Worm (Caenorhabditis elegans): ENCODE measurements around the gene F25D1.3.

Gene F25D1.3

DNA sequence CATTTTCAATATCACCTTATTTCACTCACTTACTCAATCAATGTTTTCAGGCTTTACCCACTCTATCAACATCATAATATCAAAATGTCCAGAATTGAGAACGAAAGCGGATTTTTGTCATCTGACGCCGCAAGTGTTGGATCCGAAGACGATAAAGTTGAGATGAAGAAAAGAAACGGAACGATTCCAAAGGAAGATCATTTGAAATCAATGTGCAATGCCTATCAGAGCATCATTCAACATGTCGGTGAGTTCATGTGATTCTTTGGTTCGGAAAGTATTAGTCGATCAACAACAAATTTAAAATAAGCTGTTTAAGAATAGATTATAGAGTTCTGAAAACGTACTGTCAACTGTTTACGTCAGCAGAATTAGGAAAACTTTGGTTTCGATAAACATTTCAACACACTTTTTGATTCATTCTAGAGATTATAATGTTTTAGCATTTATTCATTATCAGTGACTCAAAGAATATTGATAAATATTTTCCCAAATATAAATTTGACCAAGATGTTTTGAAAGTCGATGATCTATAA is 36.4 kb downstream of the F25D1.3 start, which contains the start of gene cat-4:
Gene cat-4, plus strand, starts transcription at position 51 of the 536 bp plus-strand sequence.
- TF ChIP-seq daf-16 (GFP tag; optimal IDR thresholded peaks at IDR 0.05) (no peak), daf-16 (tag; optimal IDR thresholded peaks at IDR 0.05) (peak; percentile 80), dmd-6 (GFP tag; IDR thresholded peaks at IDR 0.05) (peak; percentile 57), unc-62 (GFP tag; optimal IDR thresholded peaks at IDR 0.05 in 1 of 2) (peak in 1 of 2 experiments; percentile 33), unc-62 (tag; optimal IDR thresholded peaks at IDR 0.05) (no peak), ceh-32 (tag; optimal IDR thresholded peaks at IDR 0.05; ENCODE audit: poor library complexity) (no peak), nhr-77 (tag; optimal IDR thresholded peaks at IDR 0.05) (peak; percentile 8), nhr-10 (tag; optimal IDR thresholded peaks at IDR 0.05) (peak; percentile 3), hlh-11 (tag; optimal IDR thresholded peaks at IDR 0.05) (peak; percentile 13), nhr-41 (GFP tag; IDR thresholded peaks at IDR 0.05) (no peak), dve-1 (tag; optimal IDR thresholded peaks at IDR 0.05; ENCODE audit: insufficient read depth) (peak; percentile 8), fkh-10 (GFP tag; optimal IDR thresholded peaks at IDR 0.05) (no peak), F10B5.3 (tag; optimal IDR thresholded peaks at IDR 0.05) (no peak)

- no peak for TF ChIP-seq mep-1 (tag; optimal IDR thresholded peaks at IDR 0.05)
- TF ChIP-seq fkh-10 (GFP tag; optimal IDR thresholded peaks at IDR 0.05): no peak
- TF ChIP-seq unc-62 (GFP tag; optimal IDR thresholded peaks at IDR 0.05 in 1 of 2): peak in 1 of 2 experiments; percentile 92
- no peak for TF ChIP-seq unc-62 (tag; optimal IDR thresholded peaks at IDR 0.05)
Measured at ce11 chrV:10568496-10568895, 40.0 kb downstream of the F25D1.3 start.

ce11 chrV:10571523-10571922 is 43.0 kb downstream of the F25D1.3 start:
- TF ChIP-seq hlh-30 (tag; optimal IDR thresholded peaks at IDR 0.05; ENCODE audit: insufficient read depth) (no peak), ceh-32 (tag; optimal IDR thresholded peaks at IDR 0.05; ENCODE audit: poor library complexity) (no peak), ceh-44 (GFP tag; IDR thresholded peaks at IDR 0.05) (no peak), Y105C5A.15 (GFP tag; IDR thresholded peaks at IDR 0.05) (no peak), unc-62 (GFP tag; optimal IDR thresholded peaks at IDR 0.05 in 1 of 2) (peak in 1 of 2 experiments; percentile 71), unc-62 (tag; optimal IDR thresholded peaks at IDR 0.05) (no peak), nhr-28 (tag; optimal IDR thresholded peaks at IDR 0.05) (peak; percentile 47), aha-1 (tag) (peak; percentile 64)

DNA sequence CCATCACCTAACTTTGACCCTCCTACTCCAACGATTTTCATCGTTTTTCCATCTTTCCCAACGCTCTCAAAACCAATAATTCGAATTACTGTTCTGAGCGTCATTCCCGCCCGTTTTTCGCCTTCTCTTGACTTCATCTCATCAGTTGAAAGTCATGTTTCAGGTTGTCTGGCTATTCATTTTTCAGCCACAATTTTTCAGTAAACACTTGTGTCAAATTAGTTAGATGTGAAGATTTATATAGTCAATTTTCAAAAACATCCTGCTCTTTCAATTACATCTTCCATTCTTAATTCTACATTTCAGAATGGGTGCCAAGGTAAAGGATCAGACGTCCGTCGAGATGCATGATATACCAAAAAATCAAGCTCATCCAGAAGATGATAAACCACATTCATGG is 44.1 kb downstream of the F25D1.3 start, which contains the start of gene del-6:
Gene del-6, plus strand, starts transcription at position 301 of the 400 bp plus-strand sequence.
- no peak for TF ChIP-seq madf-5 (GFP tag; IDR thresholded peaks at IDR 0.05)
- no peak for TF ChIP-seq pha-4 (GFP tag; IDR thresholded peaks at IDR 0.05)
- no peak for TF ChIP-seq pha-4 (tag; optimal IDR thresholded peaks at IDR 0.05)
- TF ChIP-seq php-3 (GFP tag; IDR thresholded peaks at IDR 0.05): no peak
- no peak for TF ChIP-seq daf-12 (tag; optimal IDR thresholded peaks at IDR 0.05)
- no peak for TF ChIP-seq cey-2 (tag; optimal IDR thresholded peaks at IDR 0.05; ENCODE audit: borderline replicate concordance, insufficient read depth)
- no peak for TF ChIP-seq pqm-1 (tag; optimal IDR thresholded peaks at IDR 0.05)
- no peak for TF ChIP-seq ZK337.2 (GFP tag; IDR thresholded peaks at IDR 0.05)
- no peak for TF ChIP-seq lin-13 (GFP tag; optimal IDR thresholded peaks at IDR 0.05)
- no peak for TF ChIP-seq zip-11 (GFP tag; IDR thresholded peaks at IDR 0.05)
- TF ChIP-seq nhr-76 (tag; optimal IDR thresholded peaks at IDR 0.05): no peak
- no peak for TF ChIP-seq mes-2 (tag; optimal IDR thresholded peaks at IDR 0.05; ENCODE audit: poor library complexity, severe bottlenecking)
- no peak for TF ChIP-seq sdz-12 (GFP tag; optimal IDR thresholded peaks at IDR 0.05)
- no peak for TF ChIP-seq ceh-62 (tag; optimal IDR thresholded peaks at IDR 0.05)
- no peak for TF ChIP-seq lin-38 (GFP tag; IDR thresholded peaks at IDR 0.05)
- no peak for TF ChIP-seq ztf-7 (tag; optimal IDR thresholded peaks at IDR 0.05)
- TF ChIP-seq egl-43 (GFP tag; IDR thresholded peaks at IDR 0.05): no peak
- no peak for TF ChIP-seq nhr-28 (tag; optimal IDR thresholded peaks at IDR 0.05)

Data from whole organism, L4 larva.